Worm (Caenorhabditis elegans): ENCODE measurements around the gene C45G7.4.

C45G7.4 gene

ce11 chrIV:2432693-2433092, at the start of gene C45G7.4:
TSS of gene C45G7.4 (plus strand) at chrIV:2432993.
- TF ChIP-seq klf-2 (GFP tag; conservative IDR thresholded peaks at IDR 0.05) (no peak), ztf-29 (GFP tag; IDR thresholded peaks at IDR 0.05) (no peak), ref-1 (GFP tag; conservative IDR thresholded peaks at IDR 0.05) (no peak), tab-1 (GFP tag; IDR thresholded peaks at IDR 0.05) (no peak), T22C8.4 (GFP tag; IDR thresholded peaks at IDR 0.05) (no peak), ztf-23 (GFP tag; IDR thresholded peaks at IDR 0.05) (no peak), med-1 (GFP tag; optimal IDR thresholded peaks at IDR 0.05; ENCODE audit: insufficient read depth) (no peak), flt-1 (GFP tag; IDR thresholded peaks at IDR 0.05) (no peak)

ce11 chrIV:2383713-2384112, 49.1 kb upstream of the C45G7.4 start, which contains the start of gene Y38F2AR.3:
TSS of gene Y38F2AR.3 (plus strand) at chrIV:2384013.
- no peak for TF ChIP-seq ztf-23 (GFP tag; IDR thresholded peaks at IDR 0.05)
- TF ChIP-seq ztf-29 (GFP tag; IDR thresholded peaks at IDR 0.05), result no peak
- no peak for TF ChIP-seq T22C8.4 (GFP tag; IDR thresholded peaks at IDR 0.05)
- TF ChIP-seq med-1 (GFP tag; optimal IDR thresholded peaks at IDR 0.05; ENCODE audit: insufficient read depth), result no peak
- no peak for TF ChIP-seq flt-1 (GFP tag; IDR thresholded peaks at IDR 0.05)
- no peak for TF ChIP-seq klf-2 (GFP tag; conservative IDR thresholded peaks at IDR 0.05)
- TF ChIP-seq ref-1 (GFP tag; conservative IDR thresholded peaks at IDR 0.05), result no peak
- TF ChIP-seq cog-1 (tag; optimal IDR thresholded peaks at IDR 0.05), result no peak
- TF ChIP-seq tab-1 (GFP tag; IDR thresholded peaks at IDR 0.05), result no peak

- peak; percentile 59; the same call in 1 of the 2 replicates for TF ChIP-seq ztf-23 (GFP tag; IDR thresholded peaks at IDR 0.05)
- TF ChIP-seq ztf-29 (GFP tag; IDR thresholded peaks at IDR 0.05), result 0 out of 2 replicates have a peak, but pooled peaks have one; percentile 47
- TF ChIP-seq cog-1 (tag; optimal IDR thresholded peaks at IDR 0.05), result no peak
Measured at ce11 chrIV:2387970-2388705, 44.7 kb upstream of the C45G7.4 start, which contains the start of gene sec-61.B. TSS of gene sec-61.B (minus strand) at chrIV:2388675.

ce11 chrIV:2388949-2389495, 43.8 kb upstream of the C45G7.4 start, which contains the start of gene trap-3:
TSS of gene trap-3 (plus strand) at chrIV:2389445.
- TF ChIP-seq ztf-23 (GFP tag; IDR thresholded peaks at IDR 0.05), result peak; percentile 100
- peak; percentile 35; the same call in 1 of the 2 replicates for TF ChIP-seq tab-1 (GFP tag; IDR thresholded peaks at IDR 0.05)
- TF ChIP-seq med-1 (GFP tag; optimal IDR thresholded peaks at IDR 0.05; ENCODE audit: insufficient read depth), result no peak
- TF ChIP-seq klf-2 (GFP tag; conservative IDR thresholded peaks at IDR 0.05), result no peak
- no peak for TF ChIP-seq T22C8.4 (GFP tag; IDR thresholded peaks at IDR 0.05)
- TF ChIP-seq flt-1 (GFP tag; IDR thresholded peaks at IDR 0.05), result peak; percentile 86
- TF ChIP-seq cog-1 (tag; optimal IDR thresholded peaks at IDR 0.05), result peak; percentile 86
- TF ChIP-seq ztf-29 (GFP tag; IDR thresholded peaks at IDR 0.05), result 0 out of 2 replicates have a peak, but pooled peaks have one; percentile 26
- no peak for TF ChIP-seq ref-1 (GFP tag; conservative IDR thresholded peaks at IDR 0.05)

ce11 chrIV:2389745-2390144, 43.0 kb upstream of the C45G7.4 start:
- TF ChIP-seq ztf-23 (GFP tag; IDR thresholded peaks at IDR 0.05) (no peak), cog-1 (tag; optimal IDR thresholded peaks at IDR 0.05) (no peak), ref-1 (GFP tag; conservative IDR thresholded peaks at IDR 0.05) (no peak), med-1 (GFP tag; optimal IDR thresholded peaks at IDR 0.05; ENCODE audit: insufficient read depth) (no peak), klf-2 (GFP tag; conservative IDR thresholded peaks at IDR 0.05) (no peak), flt-1 (GFP tag; IDR thresholded peaks at IDR 0.05) (no peak), T22C8.4 (GFP tag; IDR thresholded peaks at IDR 0.05) (no peak), ztf-29 (GFP tag; IDR thresholded peaks at IDR 0.05) (no peak), tab-1 (GFP tag; IDR thresholded peaks at IDR 0.05) (no peak)

ce11 chrIV:2390251-2390672, 42.5 kb upstream of the C45G7.4 start:
- TF ChIP-seq klf-2 (GFP tag; conservative IDR thresholded peaks at IDR 0.05), result no peak
- peak; percentile 3 for TF ChIP-seq cog-1 (tag; optimal IDR thresholded peaks at IDR 0.05)
- TF ChIP-seq ztf-23 (GFP tag; IDR thresholded peaks at IDR 0.05), result peak; percentile 72

DNA sequence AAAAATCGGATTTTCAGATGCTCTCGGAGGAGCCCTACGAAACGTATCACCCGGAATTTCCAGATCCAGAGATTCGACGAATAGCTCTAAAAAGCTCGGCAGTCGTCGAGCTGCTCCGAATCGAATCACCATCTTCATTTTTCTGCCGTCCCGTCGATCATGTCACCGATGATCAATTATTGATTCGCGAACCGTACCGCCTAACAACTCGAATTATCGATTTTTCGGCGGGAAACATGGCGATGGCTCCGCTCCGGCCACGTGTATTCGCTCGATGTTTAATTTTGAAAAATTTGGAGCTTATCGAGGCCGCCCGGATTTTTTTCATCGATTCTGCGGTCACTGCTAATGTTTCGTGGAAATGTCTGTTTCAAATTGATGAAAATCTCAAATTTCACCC, 42.0 kb upstream of the C45G7.4 start, which contains the start of gene eri-5:
Gene eri-5 (plus strand): TSS at position 18 of the 400 bp plus-strand sequence.
- TF ChIP-seq T22C8.4 (GFP tag; IDR thresholded peaks at IDR 0.05), result peak; percentile 64; the same call in 1 of the 2 replicates
- no peak for TF ChIP-seq ztf-29 (GFP tag; IDR thresholded peaks at IDR 0.05)
- no peak for TF ChIP-seq ztf-23 (GFP tag; IDR thresholded peaks at IDR 0.05)

DNA sequence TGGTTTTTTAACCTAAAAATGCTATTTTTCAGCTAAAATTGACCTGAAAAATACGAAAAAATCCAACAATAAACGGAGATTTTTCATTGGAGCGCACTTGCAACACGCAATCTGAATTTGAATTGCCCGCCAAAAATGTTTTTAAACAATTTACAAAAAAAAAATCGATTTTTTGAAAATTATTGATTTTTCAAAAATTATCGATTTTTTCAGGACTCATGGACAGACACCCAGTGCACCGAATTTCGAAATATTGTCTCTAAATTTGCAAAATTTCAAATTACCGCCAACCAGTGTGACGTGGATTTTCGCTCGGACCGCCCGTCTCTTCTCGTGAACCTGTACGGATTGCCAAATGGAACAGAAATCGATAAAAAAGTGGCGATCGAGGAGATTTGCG, 41.0 kb upstream of the C45G7.4 start:
- TF ChIP-seq T22C8.4 (GFP tag; IDR thresholded peaks at IDR 0.05) (peak; percentile 83), cog-1 (tag; optimal IDR thresholded peaks at IDR 0.05) (no peak)

DNA sequence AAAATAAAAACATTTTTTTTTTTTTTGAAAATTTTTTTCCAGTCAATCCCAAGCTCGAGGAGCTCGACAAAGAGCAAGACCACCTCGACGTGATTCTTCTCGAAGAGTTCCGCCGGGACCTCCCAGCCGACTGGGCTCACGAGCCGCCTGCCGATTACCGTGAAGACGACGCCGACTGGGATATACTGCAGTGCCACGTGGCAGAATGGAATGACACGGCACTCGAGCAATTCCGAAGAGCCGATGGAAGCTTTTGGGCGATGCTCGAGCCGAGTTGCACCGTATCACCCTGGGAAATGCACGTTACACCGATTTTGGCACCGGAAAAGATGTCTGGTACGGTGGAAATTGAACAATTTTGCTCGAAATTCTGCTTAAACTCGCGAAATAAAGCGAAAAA, 39.8 kb upstream of the C45G7.4 start:
- no peak for TF ChIP-seq tab-1 (GFP tag; IDR thresholded peaks at IDR 0.05)
- TF ChIP-seq cog-1 (tag; optimal IDR thresholded peaks at IDR 0.05), result no peak
- TF ChIP-seq ztf-23 (GFP tag; IDR thresholded peaks at IDR 0.05), result no peak
- TF ChIP-seq T22C8.4 (GFP tag; IDR thresholded peaks at IDR 0.05), result no peak
- TF ChIP-seq ref-1 (GFP tag; conservative IDR thresholded peaks at IDR 0.05), result no peak
- TF ChIP-seq ztf-29 (GFP tag; IDR thresholded peaks at IDR 0.05), result no peak
- no peak for TF ChIP-seq flt-1 (GFP tag; IDR thresholded peaks at IDR 0.05)
- TF ChIP-seq klf-2 (GFP tag; conservative IDR thresholded peaks at IDR 0.05), result no peak
- no peak for TF ChIP-seq med-1 (GFP tag; optimal IDR thresholded peaks at IDR 0.05; ENCODE audit: insufficient read depth)

- TF ChIP-seq T22C8.4 (GFP tag; IDR thresholded peaks at IDR 0.05), result peak; percentile 80
- TF ChIP-seq cog-1 (tag; optimal IDR thresholded peaks at IDR 0.05), result no peak
- no peak for TF ChIP-seq ztf-23 (GFP tag; IDR thresholded peaks at IDR 0.05)
Measured at ce11 chrIV:2395997-2396396, 36.8 kb upstream of the C45G7.4 start.
